Fruit fly (Drosophila melanogaster): ENCODE results near the gene Gs2.

Gene Gs2

dm6 chrX:11452846-11453391, 30.3 kb downstream of the Gs2 start:
- TF ChIP-seq ttk (optimal IDR thresholded peaks at IDR 0.05) (no peak), Myc (optimal IDR thresholded peaks at IDR 0.05) (no peak), psq (optimal IDR thresholded peaks at IDR 0.05) (no peak), Sin3A (optimal IDR thresholded peaks at IDR 0.05) (no peak), insv (optimal IDR thresholded peaks at IDR 0.05) (no peak), h (optimal IDR thresholded peaks at IDR 0.05) (no peak)

DNA sequence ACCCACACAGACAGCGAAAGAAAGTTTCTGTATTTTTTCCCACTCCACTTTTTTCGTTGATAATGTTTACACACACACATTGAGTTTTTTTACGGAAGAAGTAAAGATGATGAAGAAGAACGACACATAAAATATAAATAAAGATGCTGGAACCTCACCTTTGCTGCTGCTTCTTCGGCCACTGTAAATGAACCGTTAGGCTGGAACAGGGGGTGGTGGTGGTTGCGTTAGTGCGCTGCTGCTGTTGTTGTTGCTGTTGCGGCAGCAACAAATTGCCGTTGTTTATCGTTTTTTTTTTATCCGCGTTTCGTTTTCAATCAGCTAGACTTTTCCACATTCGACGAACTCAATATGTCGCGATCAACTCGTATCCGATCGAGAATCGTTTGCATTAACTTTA, 31.0 kb downstream of the Gs2 start:
- no peak for TF ChIP-seq ttk (optimal IDR thresholded peaks at IDR 0.05)
- no peak for TF ChIP-seq h (optimal IDR thresholded peaks at IDR 0.05)
- no peak for TF ChIP-seq Myc (optimal IDR thresholded peaks at IDR 0.05)
- TF ChIP-seq psq (optimal IDR thresholded peaks at IDR 0.05): no peak
- TF ChIP-seq Sin3A (optimal IDR thresholded peaks at IDR 0.05): no peak
- TF ChIP-seq insv (optimal IDR thresholded peaks at IDR 0.05): no peak

DNA sequence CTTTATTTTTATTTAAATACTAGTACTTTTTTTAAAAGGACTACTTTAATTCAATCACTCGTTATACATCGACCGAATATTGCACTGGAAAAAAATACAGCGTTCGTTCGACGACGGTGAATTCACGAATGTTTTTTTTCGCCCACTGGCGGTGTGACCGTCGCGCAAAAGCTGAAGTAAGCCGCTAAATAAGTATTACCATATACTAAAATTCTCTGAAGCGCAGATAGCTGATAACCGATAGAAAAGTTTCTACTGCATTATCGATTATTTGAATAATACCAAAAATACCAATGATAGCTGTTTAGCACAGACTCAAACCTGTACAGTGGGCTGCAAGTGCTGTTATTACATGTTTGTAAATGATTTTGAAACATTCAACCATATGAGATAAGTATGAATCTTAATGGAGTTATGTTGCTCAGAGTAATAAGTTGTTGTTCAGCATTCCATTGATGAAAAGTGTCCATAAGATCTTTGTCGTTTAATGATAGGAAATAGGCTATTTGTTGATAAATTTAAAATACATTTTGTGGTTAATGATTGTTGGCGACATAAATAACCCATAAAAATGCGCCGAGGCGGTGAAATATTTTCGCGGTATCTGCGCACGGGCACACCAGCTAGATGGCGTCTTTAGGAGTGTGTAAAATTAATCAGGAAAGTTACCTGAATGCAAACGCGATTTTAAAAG, 31.7 kb downstream of the Gs2 start, which contains the start of the genes Evi5 and HP5:
TSS of gene Evi5 (minus strand) at position 198 of the 694 bp plus-strand sequence.
TSS of gene HP5 (plus strand) at position 598 of the 694 bp plus-strand sequence.
- TF ChIP-seq insv (optimal IDR thresholded peaks at IDR 0.05) (no peak), Myc (optimal IDR thresholded peaks at IDR 0.05) (no peak), Sin3A (optimal IDR thresholded peaks at IDR 0.05) (no peak), h (optimal IDR thresholded peaks at IDR 0.05) (no peak), psq (optimal IDR thresholded peaks at IDR 0.05) (no peak), ttk (optimal IDR thresholded peaks at IDR 0.05) (no peak)

dm6 chrX:11457149-11457548, 34.5 kb downstream of the Gs2 start:
- TF ChIP-seq Sin3A (optimal IDR thresholded peaks at IDR 0.05) (no peak), ttk (optimal IDR thresholded peaks at IDR 0.05) (no peak), psq (optimal IDR thresholded peaks at IDR 0.05) (no peak), insv (optimal IDR thresholded peaks at IDR 0.05) (no peak), h (optimal IDR thresholded peaks at IDR 0.05) (no peak), Myc (optimal IDR thresholded peaks at IDR 0.05) (no peak)

dm6 chrX:11458912-11459836, 36.5 kb downstream of the Gs2 start, which contains the start of gene CG43155:
Gene CG43155, plus strand, starts transcription at chrX:11459786.
- TF ChIP-seq h (optimal IDR thresholded peaks at IDR 0.05) (no peak), ttk (optimal IDR thresholded peaks at IDR 0.05) (no peak), Myc (optimal IDR thresholded peaks at IDR 0.05) (no peak), insv (optimal IDR thresholded peaks at IDR 0.05) (no peak), psq (optimal IDR thresholded peaks at IDR 0.05) (no peak), Sin3A (optimal IDR thresholded peaks at IDR 0.05) (no peak)

DNA sequence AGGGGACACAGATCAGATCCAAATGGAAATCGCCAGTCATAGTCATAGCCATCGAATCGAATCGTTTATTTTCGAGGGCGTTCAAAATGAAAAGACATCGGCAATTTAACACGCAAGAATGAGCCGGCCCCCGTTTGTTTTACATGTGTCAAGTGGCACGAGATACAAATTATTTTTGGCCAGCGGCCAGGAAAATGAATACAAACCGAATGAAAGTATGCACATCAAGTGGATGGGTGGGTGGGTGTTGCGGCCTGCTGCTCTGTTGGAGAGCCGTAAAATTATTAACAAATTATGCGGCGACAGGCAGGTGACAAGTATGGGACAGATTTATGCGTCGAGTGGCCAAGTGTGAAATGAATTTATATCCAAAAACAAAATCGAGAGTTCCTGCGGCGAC, 41.4 kb downstream of the Gs2 start:
- TF ChIP-seq Sin3A (optimal IDR thresholded peaks at IDR 0.05) (no peak), h (optimal IDR thresholded peaks at IDR 0.05) (no peak), insv (optimal IDR thresholded peaks at IDR 0.05) (no peak), psq (optimal IDR thresholded peaks at IDR 0.05) (no peak), ttk (optimal IDR thresholded peaks at IDR 0.05) (no peak), Myc (optimal IDR thresholded peaks at IDR 0.05) (no peak)

dm6 chrX:11466757-11467156, 44.1 kb downstream of the Gs2 start:
- TF ChIP-seq insv (optimal IDR thresholded peaks at IDR 0.05): no peak
- no peak for TF ChIP-seq Myc (optimal IDR thresholded peaks at IDR 0.05)
- no peak for TF ChIP-seq psq (optimal IDR thresholded peaks at IDR 0.05)
- no peak for TF ChIP-seq Sin3A (optimal IDR thresholded peaks at IDR 0.05)
- no peak for TF ChIP-seq h (optimal IDR thresholded peaks at IDR 0.05)
- TF ChIP-seq ttk (optimal IDR thresholded peaks at IDR 0.05): no peak

- no peak for TF ChIP-seq Sin3A (optimal IDR thresholded peaks at IDR 0.05)
- TF ChIP-seq psq (optimal IDR thresholded peaks at IDR 0.05): no peak
- TF ChIP-seq ttk (optimal IDR thresholded peaks at IDR 0.05): no peak
- no peak for TF ChIP-seq insv (optimal IDR thresholded peaks at IDR 0.05)
- no peak for TF ChIP-seq Myc (optimal IDR thresholded peaks at IDR 0.05)
- no peak for TF ChIP-seq h (optimal IDR thresholded peaks at IDR 0.05)
These were observed 45.7 kb downstream of the Gs2 start for dm6 chrX:11468304-11468703.

DNA sequence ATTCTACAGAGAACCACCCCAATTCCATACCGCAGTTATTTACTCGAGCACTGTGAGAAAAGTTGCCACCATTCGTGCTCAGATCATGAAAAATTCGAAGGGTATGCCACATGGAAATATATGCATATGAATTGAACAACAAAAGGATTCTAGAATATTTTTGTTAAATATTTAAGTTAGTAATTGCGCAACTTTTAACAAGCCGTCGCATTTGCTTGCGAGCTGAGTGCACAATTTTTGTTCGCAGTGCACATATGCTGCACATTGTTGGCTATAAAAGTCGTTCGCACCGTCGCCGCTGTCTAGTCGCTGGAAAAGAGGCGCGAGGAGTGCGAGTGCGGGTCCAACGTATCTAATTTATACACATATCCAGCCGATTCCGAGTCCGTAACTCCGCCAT, 54.1 kb downstream of the Gs2 start, which contains the start of gene Cyp4g15:
TSS of gene Cyp4g15 (plus strand) at position 301 of the 400 bp plus-strand sequence.
- TF ChIP-seq Sin3A (optimal IDR thresholded peaks at IDR 0.05) (no peak), Myc (optimal IDR thresholded peaks at IDR 0.05) (no peak), ttk (optimal IDR thresholded peaks at IDR 0.05) (no peak), insv (optimal IDR thresholded peaks at IDR 0.05) (no peak), psq (optimal IDR thresholded peaks at IDR 0.05) (no peak), h (optimal IDR thresholded peaks at IDR 0.05) (no peak)

Data from Kc167 (cell line).